In the genomic region with DNA sequence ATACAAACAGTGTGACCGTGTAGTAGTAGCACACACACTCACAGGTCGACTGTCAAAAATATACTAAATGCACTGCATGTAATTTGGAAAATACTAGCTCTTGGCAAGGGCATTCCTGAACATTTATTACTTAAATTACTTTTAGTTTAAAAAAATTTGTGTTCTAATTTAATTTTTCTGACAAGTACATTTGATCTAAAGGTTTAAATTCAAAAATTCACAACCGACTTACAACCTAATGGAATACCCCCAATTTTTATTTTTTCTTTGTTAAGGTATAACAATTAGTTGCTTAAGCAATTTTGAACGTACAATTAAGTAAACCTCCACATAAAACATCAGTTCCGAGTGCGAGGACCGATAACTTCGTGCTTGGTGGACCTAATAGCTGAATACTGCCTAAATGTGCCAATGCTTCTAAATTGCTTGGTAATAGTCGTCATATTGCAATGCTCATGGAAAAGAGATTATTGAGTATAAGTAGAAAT, we compare ENCODE assay signal across 1 fruit fly cellular context.
A peak's percentile ranks its signal among the peaks of the same experiment; 100 is the strongest.
TF ChIP-seq lines count a peak whose summit lies in the region.

TSS of gene CG1142 (minus strand) at position 15 of the 488 bp plus-strand sequence.

TF ChIP-seq in whole organism, embryonic, 481 proteins besides CTCF, POLR2A, EP300 and RAD21 (continued from another document and continues in another):
- peak; percentile 99 for TF ChIP-seq gsb-n (tag; optimal IDR thresholded peaks at IDR 0.05; lab: Kevin White, UChicago)
- TF ChIP-seq pros (GFP tag; optimal IDR thresholded peaks at IDR 0.05; lab: Kevin White, UChicago), result peak; percentile 73
- TF ChIP-seq Mes4 (GFP tag; optimal IDR thresholded peaks at IDR 0.05; lab: Kevin White, UChicago), result peak; percentile 97
- peak; percentile 85 for TF ChIP-seq GATAe (GFP tag; conservative IDR thresholded peaks at IDR 0.05; lab: Robert Waterston, UW)
- peak; percentile 85 for TF ChIP-seq z (GFP tag; IDR thresholded peaks at IDR 0.05; lab: Robert Waterston, UW)
- TF ChIP-seq Atf3 (GFP tag; optimal IDR thresholded peaks at IDR 0.05; lab: Kevin White, UChicago), result peak; percentile 95
- TF ChIP-seq bigmax (GFP tag; optimal IDR thresholded peaks at IDR 0.05; lab: Kevin White, UChicago), result peak; percentile 67
- peak; percentile 39; the same call in 1 of the 2 replicates for TF ChIP-seq CG13287 (GFP tag; IDR thresholded peaks at IDR 0.05; lab: Robert Waterston, UW; ENCODE audit: partially characterized antibody)
- TF ChIP-seq Hmx (GFP tag; optimal IDR thresholded peaks at IDR 0.05; lab: Kevin White, UChicago), result peak; percentile 92
- peak; percentile 98 for TF ChIP-seq Max (GFP tag; optimal IDR thresholded peaks at IDR 0.05; lab: Kevin White, UChicago)
- TF ChIP-seq Eip74EF (GFP tag; optimal IDR thresholded peaks at IDR 0.05; lab: Kevin White, UChicago), result peak in 1 of 2 experiments; percentile 99
- peak; percentile 96 for TF ChIP-seq CG4404 (GFP tag; IDR thresholded peaks at IDR 0.05; lab: Robert Waterston, UW)
- TF ChIP-seq CG4282 (GFP tag; optimal IDR thresholded peaks at IDR 0.05; lab: Kevin White, UChicago), result peak; percentile 66
- no peak for TF ChIP-seq h (optimal IDR thresholded peaks at IDR 0.05; lab: Kevin White, UChicago)
- TF ChIP-seq gce (GFP tag; IDR thresholded peaks at IDR 0.05; lab: Robert Waterston, UW), result peak; percentile 99
- TF ChIP-seq slou (GFP tag; optimal IDR thresholded peaks at IDR 0.05; lab: Kevin White, UChicago), result peak; percentile 96
- TF ChIP-seq Sry-β (GFP tag; optimal IDR thresholded peaks at IDR 0.05; lab: Kevin White, UChicago), result peak; percentile 72
- peak; percentile 92 for TF ChIP-seq psq (GFP tag; optimal IDR thresholded peaks at IDR 0.05; lab: Kevin White, UChicago)
- TF ChIP-seq kah (GFP tag; optimal IDR thresholded peaks at IDR 0.05; lab: Kevin White, UChicago), result peak; percentile 95
- TF ChIP-seq CG2202 (tag; optimal IDR thresholded peaks at IDR 0.05; lab: Kevin White, UChicago), result peak; percentile 98
- TF ChIP-seq Elba2 (GFP tag; optimal IDR thresholded peaks at IDR 0.05; lab: Kevin White, UChicago), result peak; percentile 96
- peak; percentile 99 for TF ChIP-seq Spps (tag; optimal IDR thresholded peaks at IDR 0.05; lab: Kevin White, UChicago)
- TF ChIP-seq CrebB (tag; optimal IDR thresholded peaks at IDR 0.05; lab: Kevin White, UChicago), result peak; percentile 98
- TF ChIP-seq sc (optimal IDR thresholded peaks at IDR 0.05; lab: Kevin White, UChicago), result no peak
- TF ChIP-seq sc (GFP tag; optimal IDR thresholded peaks at IDR 0.05; lab: Kevin White, UChicago), result peak; percentile 97
- TF ChIP-seq C15 (GFP tag; IDR thresholded peaks at IDR 0.05; lab: Robert Waterston, UW), result peak; percentile 98
- peak; percentile 96 for TF ChIP-seq CG3838 (GFP tag; optimal IDR thresholded peaks at IDR 0.05; lab: Kevin White, UChicago)
- peak; percentile 89 for TF ChIP-seq CG8290 (GFP tag; optimal IDR thresholded peaks at IDR 0.05; lab: Kevin White, UChicago)
- TF ChIP-seq CG8290 (tag; optimal IDR thresholded peaks at IDR 0.05; lab: Kevin White, UChicago), result peak; percentile 94 to 96
- peak; percentile 98 for TF ChIP-seq CG30403 (GFP tag; optimal IDR thresholded peaks at IDR 0.05; lab: Kevin White, UChicago)
- peak; percentile 98 for TF ChIP-seq CG10209 (GFP tag; optimal IDR thresholded peaks at IDR 0.05; lab: Kevin White, UChicago)
- peak; percentile 77 for TF ChIP-seq gro (GFP tag; optimal IDR thresholded peaks at IDR 0.05; lab: Kevin White, UChicago)
- TF ChIP-seq H15 (GFP tag; IDR thresholded peaks at IDR 0.05; lab: Robert Waterston, UW), result peak; percentile 98
- TF ChIP-seq chm (GFP tag; IDR thresholded peaks at IDR 0.05; lab: Robert Waterston, UW), result peak; percentile 99
- peak; percentile 100 for TF ChIP-seq gem (tag; optimal IDR thresholded peaks at IDR 0.05; lab: Kevin White, UChicago)
- TF ChIP-seq CG11504 (tag; optimal IDR thresholded peaks at IDR 0.05; lab: Kevin White, UChicago), result peak; percentile 98
- peak; percentile 96 for TF ChIP-seq en (GFP tag; optimal IDR thresholded peaks at IDR 0.05; lab: Kevin White, UChicago)
- peak; percentile 96 for TF ChIP-seq CG11085 (GFP tag; IDR thresholded peaks at IDR 0.05; lab: Robert Waterston, UW)
- TF ChIP-seq CG14014 (GFP tag; IDR thresholded peaks at IDR 0.05; lab: Robert Waterston, UW), result peak; percentile 99
- TF ChIP-seq CG17328 (GFP tag; IDR thresholded peaks at IDR 0.05; lab: Robert Waterston, UW), result peak; percentile 100
- peak; percentile 96 for TF ChIP-seq Vsx1 (GFP tag; optimal IDR thresholded peaks at IDR 0.05; lab: Kevin White, UChicago)
- TF ChIP-seq CG6765 (GFP tag; optimal IDR thresholded peaks at IDR 0.05; lab: Kevin White, UChicago), result peak; percentile 96
- peak; percentile 97 for TF ChIP-seq CG6854 (GFP tag; optimal IDR thresholded peaks at IDR 0.05; lab: Kevin White, UChicago)
- peak; percentile 96 for TF ChIP-seq NK7.1 (GFP tag; optimal IDR thresholded peaks at IDR 0.05; lab: Kevin White, UChicago)
- peak in 1 of 2 experiments; percentile 62 for TF ChIP-seq Dfd (GFP tag; optimal IDR thresholded peaks at IDR 0.05; lab: Kevin White, UChicago)
- peak; percentile 96 for TF ChIP-seq ac (GFP tag; optimal IDR thresholded peaks at IDR 0.05; lab: Kevin White, UChicago)
- peak; percentile 98 for TF ChIP-seq lmd (GFP tag; IDR thresholded peaks at IDR 0.05; lab: Robert Waterston, UW)
- TF ChIP-seq Ada2b (GFP tag; IDR thresholded peaks at IDR 0.05; lab: Robert Waterston, UW), result peak; percentile 98
- TF ChIP-seq CG31441 (GFP tag; IDR thresholded peaks at IDR 0.05; lab: Robert Waterston, UW), result peak; percentile 99
- TF ChIP-seq CG16815 (GFP tag; optimal IDR thresholded peaks at IDR 0.05; lab: Kevin White, UChicago), result peak; percentile 96
- no peak for TF ChIP-seq Hr39 (optimal IDR thresholded peaks at IDR 0.05; lab: Kevin White, UChicago)
- TF ChIP-seq CG13296 (GFP tag; optimal IDR thresholded peaks at IDR 0.05; lab: Kevin White, UChicago), result peak; percentile 98
- peak; percentile 98 for TF ChIP-seq CG10366 (GFP tag; IDR thresholded peaks at IDR 0.05; lab: Robert Waterston, UW)
- TF ChIP-seq CG18011 (GFP tag; optimal IDR thresholded peaks at IDR 0.05; lab: Kevin White, UChicago), result peak; percentile 89
- no peak for TF ChIP-seq Dll (GFP tag; IDR thresholded peaks at IDR 0.05; lab: Robert Waterston, UW; ENCODE audit: partially characterized antibody)
- peak; percentile 84 for TF ChIP-seq CG3163 (GFP tag; optimal IDR thresholded peaks at IDR 0.05; lab: Kevin White, UChicago)
- no peak for TF ChIP-seq usp (GFP tag; optimal IDR thresholded peaks at IDR 0.05; lab: Kevin White, UChicago)
- no peak for TF ChIP-seq vnd (GFP tag; IDR thresholded peaks at IDR 0.05; lab: Robert Waterston, UW; ENCODE audit: partially characterized antibody)
- TF ChIP-seq CG10431 (GFP tag; optimal IDR thresholded peaks at IDR 0.05; lab: Kevin White, UChicago), result peak; percentile 95
- TF ChIP-seq wek (GFP tag; optimal IDR thresholded peaks at IDR 0.05; lab: Kevin White, UChicago), result peak; percentile 98
- peak; percentile 99 for TF ChIP-seq CoRest (tag; optimal IDR thresholded peaks at IDR 0.05; lab: Kevin White, UChicago)
- TF ChIP-seq CG12155 (GFP tag; optimal IDR thresholded peaks at IDR 0.05; lab: Kevin White, UChicago), result peak; percentile 96
- peak; percentile 89 for TF ChIP-seq CG10321 (GFP tag; IDR thresholded peaks at IDR 0.05; lab: Robert Waterston, UW)
- peak; percentile 99 for TF ChIP-seq ap (GFP tag; IDR thresholded peaks at IDR 0.05; lab: Robert Waterston, UW)
- peak; percentile 98 for TF ChIP-seq Nf-YA (GFP tag; IDR thresholded peaks at IDR 0.05; lab: Robert Waterston, UW)
- TF ChIP-seq fd64A (GFP tag; optimal IDR thresholded peaks at IDR 0.05; lab: Kevin White, UChicago), result peak; percentile 90
- TF ChIP-seq MBD-R2 (GFP tag; IDR thresholded peaks at IDR 0.05; lab: Robert Waterston, UW), result peak; percentile 98
- TF ChIP-seq ato (GFP tag; IDR thresholded peaks at IDR 0.05; lab: Robert Waterston, UW; ENCODE audit: partially characterized antibody), result no peak
- peak; percentile 93 for TF ChIP-seq nom (GFP tag; optimal IDR thresholded peaks at IDR 0.05; lab: Kevin White, UChicago)
- TF ChIP-seq grn (GFP tag; optimal IDR thresholded peaks at IDR 0.05; lab: Kevin White, UChicago), result peak; percentile 72
- TF ChIP-seq CG7928 (GFP tag; optimal IDR thresholded peaks at IDR 0.05; lab: Kevin White, UChicago), result peak; percentile 81
- TF ChIP-seq sim (GFP tag; IDR thresholded peaks at IDR 0.05; lab: Robert Waterston, UW), result peak; percentile 99
- peak; percentile 73 for TF ChIP-seq Sry-δ (GFP tag; optimal IDR thresholded peaks at IDR 0.05; lab: Kevin White, UChicago)
- TF ChIP-seq CG2120 (GFP tag; optimal IDR thresholded peaks at IDR 0.05; lab: Kevin White, UChicago), result peak; percentile 98
- peak; percentile 95 for TF ChIP-seq CG10543 (GFP tag; optimal IDR thresholded peaks at IDR 0.05; lab: Kevin White, UChicago)
- TF ChIP-seq seq (GFP tag; IDR thresholded peaks at IDR 0.05; lab: Robert Waterston, UW), result peak; percentile 98
- peak; percentile 97 for TF ChIP-seq CG32772 (GFP tag; IDR thresholded peaks at IDR 0.05; lab: Robert Waterston, UW)
- TF ChIP-seq scrt (GFP tag; optimal IDR thresholded peaks at IDR 0.05; lab: Kevin White, UChicago), result peak; percentile 95
- TF ChIP-seq CG6683 (GFP tag; optimal IDR thresholded peaks at IDR 0.05; lab: Kevin White, UChicago), result peak; percentile 95
- TF ChIP-seq CG16813 (GFP tag; IDR thresholded peaks at IDR 0.05; lab: Robert Waterston, UW; ENCODE audit: partially characterized antibody), result no peak
- peak; percentile 100 for TF ChIP-seq CG17361 (GFP tag; IDR thresholded peaks at IDR 0.05; lab: Robert Waterston, UW)
- peak; percentile 97 for TF ChIP-seq rib (GFP tag; IDR thresholded peaks at IDR 0.05; lab: Robert Waterston, UW)
- peak; percentile 98 for TF ChIP-seq CG14441 (GFP tag; IDR thresholded peaks at IDR 0.05; lab: Robert Waterston, UW)
- peak; percentile 99 for TF ChIP-seq ci (GFP tag; IDR thresholded peaks at IDR 0.05; lab: Robert Waterston, UW)
- peak; percentile 93 for TF ChIP-seq mam (GFP tag; optimal IDR thresholded peaks at IDR 0.05; lab: Kevin White, UChicago)
- TF ChIP-seq prd (optimal IDR thresholded peaks at IDR 0.05; lab: Kevin White, UChicago), result no peak
- peak; percentile 99 for TF ChIP-seq prd (GFP tag; IDR thresholded peaks at IDR 0.05; lab: Robert Waterston, UW)
- TF ChIP-seq Meics (GFP tag; optimal IDR thresholded peaks at IDR 0.05; lab: Kevin White, UChicago), result peak; percentile 98
- peak; percentile 98 for TF ChIP-seq run (tag; optimal IDR thresholded peaks at IDR 0.05; lab: Kevin White, UChicago)
- TF ChIP-seq luna (GFP tag; optimal IDR thresholded peaks at IDR 0.05; lab: Kevin White, UChicago), result peak; percentile 56
- peak; percentile 92 for TF ChIP-seq Bdp1 (GFP tag; optimal IDR thresholded peaks at IDR 0.05; lab: Kevin White, UChicago)
- TF ChIP-seq CG4854 (GFP tag; optimal IDR thresholded peaks at IDR 0.05; lab: Kevin White, UChicago), result peak; percentile 96
- peak; percentile 98 for TF ChIP-seq CG7556 (GFP tag; optimal IDR thresholded peaks at IDR 0.05; lab: Kevin White, UChicago)
- TF ChIP-seq slp2 (GFP tag; optimal IDR thresholded peaks at IDR 0.05; lab: Kevin White, UChicago), result peak; percentile 94
- TF ChIP-seq fd96Cb (tag; optimal IDR thresholded peaks at IDR 0.05; lab: Kevin White, UChicago), result peak; percentile 99
- peak; percentile 98 for TF ChIP-seq Fer2 (tag; optimal IDR thresholded peaks at IDR 0.05; lab: Kevin White, UChicago)
- TF ChIP-seq CG8765 (GFP tag; IDR thresholded peaks at IDR 0.05; lab: Robert Waterston, UW), result peak; percentile 98
- TF ChIP-seq HLH54F (GFP tag; optimal IDR thresholded peaks at IDR 0.05; lab: Kevin White, UChicago), result peak; percentile 95
- TF ChIP-seq E2f1 (GFP tag; IDR thresholded peaks at IDR 0.05; lab: Robert Waterston, UW), result peak; percentile 98
- TF ChIP-seq Fer1 (GFP tag; optimal IDR thresholded peaks at IDR 0.05; lab: Kevin White, UChicago), result peak; percentile 98
- peak; percentile 95 for TF ChIP-seq klu (GFP tag; IDR thresholded peaks at IDR 0.05; lab: Robert Waterston, UW)
- TF ChIP-seq Camta (GFP tag; optimal IDR thresholded peaks at IDR 0.05; lab: Kevin White, UChicago), result peak; percentile 93
- peak; percentile 47 to 97 for TF ChIP-seq eve (GFP tag; optimal IDR thresholded peaks at IDR 0.05; lab: Kevin White, UChicago)
- peak; percentile 98 for TF ChIP-seq CG11247 (GFP tag; IDR thresholded peaks at IDR 0.05; lab: Robert Waterston, UW)
- TF ChIP-seq zen2 (GFP tag; IDR thresholded peaks at IDR 0.05; lab: Robert Waterston, UW; ENCODE audit: partially characterized antibody), result no peak
- peak; percentile 88 for TF ChIP-seq CG17186 (GFP tag; optimal IDR thresholded peaks at IDR 0.05; lab: Kevin White, UChicago)
- TF ChIP-seq nau (GFP tag; optimal IDR thresholded peaks at IDR 0.05; lab: Kevin White, UChicago), result peak; percentile 94
- TF ChIP-seq crp (GFP tag; optimal IDR thresholded peaks at IDR 0.05; lab: Kevin White, UChicago), result peak in 1 of 2 experiments; percentile 71
- peak; percentile 96 for TF ChIP-seq CG18476 (GFP tag; optimal IDR thresholded peaks at IDR 0.05; lab: Kevin White, UChicago)
- TF ChIP-seq hbn (GFP tag; IDR thresholded peaks at IDR 0.05; lab: Robert Waterston, UW; ENCODE audit: partially characterized antibody), result no peak
- peak; percentile 64; the same call in 2 of the 3 replicates for TF ChIP-seq Optix (GFP tag; IDR thresholded peaks at IDR 0.05; lab: Robert Waterston, UW)
- TF ChIP-seq CG8944 (GFP tag; optimal IDR thresholded peaks at IDR 0.05; lab: Kevin White, UChicago), result peak; percentile 94
- TF ChIP-seq HmgZ (tag; optimal IDR thresholded peaks at IDR 0.05; lab: Kevin White, UChicago), result peak; percentile 98
- peak; percentile 99 for TF ChIP-seq H2.0 (GFP tag; IDR thresholded peaks at IDR 0.05; lab: Robert Waterston, UW)
- TF ChIP-seq Mad (GFP tag; optimal IDR thresholded peaks at IDR 0.05; lab: Kevin White, UChicago), result peak; percentile 95
- peak; percentile 91 for TF ChIP-seq exex (tag; optimal IDR thresholded peaks at IDR 0.05; lab: Kevin White, UChicago)
- TF ChIP-seq ssp (GFP tag; IDR thresholded peaks at IDR 0.05; lab: Robert Waterston, UW), result peak; percentile 93
- TF ChIP-seq Doc3 (GFP tag; IDR thresholded peaks at IDR 0.05; lab: Robert Waterston, UW; ENCODE audit: partially characterized antibody), result no peak
- TF ChIP-seq CG8281 (tag; optimal IDR thresholded peaks at IDR 0.05; lab: Kevin White, UChicago), result peak; percentile 93
- peak; percentile 89 for TF ChIP-seq kni (GFP tag; optimal IDR thresholded peaks at IDR 0.05; lab: Kevin White, UChicago)
- peak; percentile 88 for TF ChIP-seq ERR (GFP tag; optimal IDR thresholded peaks at IDR 0.05; lab: Kevin White, UChicago)
- peak; percentile 96 for TF ChIP-seq Atf-2 (GFP tag; optimal IDR thresholded peaks at IDR 0.05; lab: Kevin White, UChicago)
- TF ChIP-seq CG11696 (GFP tag; IDR thresholded peaks at IDR 0.05; lab: Robert Waterston, UW), result peak; percentile 97
- TF ChIP-seq CG7372 (GFP tag; IDR thresholded peaks at IDR 0.05; lab: Robert Waterston, UW), result peak; percentile 98
- peak; percentile 97 for TF ChIP-seq CG3065 (GFP tag; optimal IDR thresholded peaks at IDR 0.05; lab: Kevin White, UChicago)
